Worm (Caenorhabditis elegans) whole organism, early embryonic: ENCODE results near the gene F07A11.4.

Experiments
- hnd-1 ChIP-seq: sonication (generic microtip); optimal IDR thresholded peaks from 2 replicates; lab custom pipeline; 2016; ENCODE audit warnings: missing genetic modification characterization, missing compliant biosample characterization
- sea-1 ChIP-seq: fragments of 200-800 bp; sonication (Bioruptor generic); conservative IDR thresholded peaks from 2 replicates; pipeline ENCODE4 v1.3.6; 2022; ENCODE audit warnings: missing genetic modification characterization, missing compliant biosample characterization

DNA sequence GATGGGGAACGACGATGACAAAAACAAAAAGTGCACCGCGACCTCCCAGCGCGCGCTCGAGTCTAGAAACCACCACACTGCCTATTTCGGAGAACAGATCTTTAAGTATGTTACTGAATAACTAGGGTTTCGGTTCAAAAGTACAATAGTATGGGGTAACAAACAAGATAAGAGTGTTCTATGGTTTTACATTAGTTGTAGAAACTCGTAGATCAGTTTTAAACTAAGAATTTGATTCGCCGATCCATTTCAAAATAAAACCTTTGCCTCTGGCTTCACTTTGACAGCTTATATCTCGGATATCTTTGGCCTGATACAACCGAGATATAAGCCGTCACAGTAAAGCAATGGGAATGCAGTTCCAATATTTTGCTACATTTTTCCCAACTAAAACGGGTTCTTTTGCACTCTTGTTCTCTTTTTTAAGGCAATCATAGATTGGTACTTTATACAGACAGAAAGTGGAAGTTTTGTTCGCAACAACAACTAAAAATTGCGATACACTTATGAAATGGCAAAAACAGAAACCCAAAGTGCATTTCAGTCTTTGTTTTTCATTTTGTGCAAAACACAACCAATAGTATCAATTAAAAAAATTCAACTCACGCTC, 15.6 kb downstream of the F07A11.4 start:
- TF ChIP-seq hnd-1 (tag; lab: Kevin White, UChicago) (no peak), sea-1 (GFP tag; lab: Robert Waterston, UW) (no peak)
